Fruit fly (Drosophila melanogaster) whole organism, adult: ENCODE results near the gene CG14107.

Source experiments
- CG11617 ChIP-seq: fragments of 200-800 bp; sonication (Bioruptor generic); optimal IDR thresholded peaks from 2 replicates; lab custom pipeline; 2017; ENCODE audit warnings: mild to moderate bottlenecking, missing biosample characterization, missing genetic modification reagents, missing genetic modification characterization
- CG14711 ChIP-seq: fragments of 200-800 bp; sonication (Bioruptor generic); optimal IDR thresholded peaks from 2 replicates; lab custom pipeline; 2018; ENCODE audit warnings: missing biosample characterization, mild to moderate bottlenecking, missing genetic modification characterization, moderate library complexity
- CG1620 ChIP-seq: fragments of 200-800 bp; sonication (Bioruptor generic); optimal IDR thresholded peaks from 2 replicates; lab custom pipeline; 2016; ENCODE audit warnings: missing biosample characterization, missing genetic modification characterization
- CG7045 ChIP-seq: fragments of 200-800 bp; sonication (Bioruptor generic); optimal IDR thresholded peaks from 2 replicates; lab custom pipeline; 2017; ENCODE audit warnings: missing biosample characterization, mild to moderate bottlenecking, missing genetic modification characterization
- CG7101 ChIP-seq: fragments of 200-800 bp; sonication (Bioruptor generic); optimal IDR thresholded peaks from 2 replicates; lab custom pipeline; 2018; ENCODE audit warnings: missing biosample characterization, mild to moderate bottlenecking, missing genetic modification characterization, moderate library complexity
- Crg-1 ChIP-seq: fragments of 200-800 bp; sonication (Bioruptor generic); optimal IDR thresholded peaks from 2 replicates; lab custom pipeline; 2016; ENCODE audit warnings: missing biosample characterization, missing genetic modification characterization
- Mnt ChIP-seq: fragments of 200-800 bp; sonication (Bioruptor generic); optimal IDR thresholded peaks from 2 replicates; lab custom pipeline; 2016; ENCODE audit warnings: missing biosample characterization, mild to moderate bottlenecking, missing genetic modification characterization
- bab1 ChIP-seq: fragments of 200-800 bp; sonication (Bioruptor generic); optimal IDR thresholded peaks from 3 replicates; lab custom pipeline; 2019; ENCODE audit warnings: missing biosample characterization, mild to moderate bottlenecking, missing genetic modification characterization, moderate library complexity
- cic ChIP-seq: fragments of 200-800 bp; sonication (Bioruptor generic); optimal IDR thresholded peaks from 2 replicates; lab custom pipeline; 2017; ENCODE audit warnings: missing biosample characterization, mild to moderate bottlenecking, missing genetic modification characterization, moderate library complexity
- pad ChIP-seq: fragments of 200-800 bp; sonication (Bioruptor generic); optimal IDR thresholded peaks from 3 replicates; lab custom pipeline; 2017; ENCODE audit warnings: missing biosample characterization, missing genetic modification characterization, mild to moderate bottlenecking, moderate library complexity, missing genetic modification reagents
- toe ChIP-seq: fragments of 200-800 bp; sonication (Bioruptor generic); optimal IDR thresholded peaks from 2 replicates; lab custom pipeline; 2016; ENCODE audit warnings: missing biosample characterization, missing genetic modification characterization

DNA sequence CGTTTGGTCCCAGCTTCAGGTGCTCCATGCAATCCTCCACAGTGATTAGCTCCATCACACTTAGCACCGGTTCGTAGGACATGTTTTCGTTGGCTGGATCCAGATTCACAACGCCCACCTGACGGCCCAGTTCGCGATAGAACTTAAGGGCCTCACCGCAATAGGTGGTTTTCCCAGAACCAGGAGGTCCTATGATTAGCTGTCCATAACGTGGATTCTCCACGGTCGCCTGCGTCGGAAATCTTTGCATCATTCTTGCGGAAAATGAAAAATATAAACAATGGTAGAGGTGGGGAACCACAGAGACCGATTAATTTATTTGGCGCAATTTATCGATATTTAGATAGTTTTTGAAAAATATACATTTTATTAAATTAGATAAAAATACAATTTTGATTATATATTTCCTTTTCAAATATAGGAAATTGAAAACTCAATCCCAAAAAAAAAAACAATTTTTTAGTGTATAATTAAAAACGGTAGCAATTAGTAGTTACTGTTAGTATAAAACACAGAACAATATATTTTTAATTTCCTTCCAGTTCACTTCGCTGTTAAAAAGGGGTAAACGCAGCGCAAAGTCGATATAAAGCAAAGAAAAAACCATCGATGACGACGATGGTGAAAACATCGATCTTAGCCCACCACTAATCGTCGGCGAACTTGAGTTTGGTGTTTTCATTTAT is 31.2 kb upstream of the CG14107 start, which contains the start of the genes CG10222 and flr:
- TF ChIP-seq CG11617 (GFP tag; lab: Kevin White, UChicago) (peak; percentile 41), CG1620 (GFP tag; lab: Kevin White, UChicago) (no peak), toe (GFP tag; lab: Kevin White, UChicago) (peak; percentile 43), pad (GFP tag; lab: Kevin White, UChicago) (peak; percentile 37), CG7101 (tag; lab: Kevin White, UChicago) (peak; percentile 7), bab1 (no peak), Crg-1 (peak; percentile 1), CG14711 (tag; lab: Kevin White, UChicago) (peak; percentile 12), CG7045 (GFP tag; lab: Kevin White, UChicago) (peak; percentile 26), cic (GFP tag; lab: Kevin White, UChicago) (no peak), Mnt (GFP tag; lab: Kevin White, UChicago) (peak; percentile 4)
